Fruit fly (Drosophila melanogaster): ENCODE results near the gene CG2003.
A peak's percentile ranks its signal among the peaks of the same experiment; 100 is the strongest.

The CG2003 gene

dm6 chr3R:31941580-31941979, 36.3 kb upstream of the CG2003 start:
- TF ChIP-seq psq (GFP tag; optimal IDR thresholded peaks at IDR 0.05) (peak; percentile 95), Myc (optimal IDR thresholded peaks at IDR 0.05) (no peak), GATAd (GFP tag; optimal IDR thresholded peaks at IDR 0.05) (peak; percentile 58), foxo (GFP tag; optimal IDR thresholded peaks at IDR 0.05) (peak; percentile 73 to 95), ey (GFP tag; optimal IDR thresholded peaks at IDR 0.05) (peak; percentile 96), br (GFP tag; optimal IDR thresholded peaks at IDR 0.05) (peak; percentile 95), Rel (GFP tag; optimal IDR thresholded peaks at IDR 0.05) (peak; percentile 70), Rel (tag; optimal IDR thresholded peaks at IDR 0.05) (peak; percentile 85), Sp1 (GFP tag; optimal IDR thresholded peaks at IDR 0.05) (peak; percentile 98), pan (optimal IDR thresholded peaks at IDR 0.05) (no peak), lola (GFP tag; optimal IDR thresholded peaks at IDR 0.05) (no peak), CG9705 (GFP tag; optimal IDR thresholded peaks at IDR 0.05) (peak; percentile 92), brk (GFP tag; optimal IDR thresholded peaks at IDR 0.05) (peak; percentile 95), CrebA (GFP tag; optimal IDR thresholded peaks at IDR 0.05; ENCODE audit: borderline replicate concordance) (peak; percentile 94), usp (GFP tag; optimal IDR thresholded peaks at IDR 0.05) (no peak), HLH106 (tag; optimal IDR thresholded peaks at IDR 0.05) (peak; percentile 98), sv (GFP tag; optimal IDR thresholded peaks at IDR 0.05) (peak; percentile 30), CG32264 (GFP tag; optimal IDR thresholded peaks at IDR 0.05) (peak; percentile 88), Jra (GFP tag; optimal IDR thresholded peaks at IDR 0.05) (peak; percentile 90), Dif (GFP tag; optimal IDR thresholded peaks at IDR 0.05; ENCODE audit: partially characterized antibody) (no peak), fru (GFP tag; optimal IDR thresholded peaks at IDR 0.05) (peak; percentile 96), dsf (GFP tag; optimal IDR thresholded peaks at IDR 0.05; ENCODE audit: borderline replicate concordance) (peak; percentile 85), jim (GFP tag; optimal IDR thresholded peaks at IDR 0.05) (no peak), tai (GFP tag; optimal IDR thresholded peaks at IDR 0.05) (peak; percentile 93), N (GFP tag; optimal IDR thresholded peaks at IDR 0.05) (no peak), dmrt93B (GFP tag; optimal IDR thresholded peaks at IDR 0.05) (peak; percentile 87), Abd-B (GFP tag; optimal IDR thresholded peaks at IDR 0.05) (no peak), h (GFP tag; optimal IDR thresholded peaks at IDR 0.05) (peak; percentile 98), OdsH (GFP tag; optimal IDR thresholded peaks at IDR 0.05) (peak; percentile 97), Hr83 (GFP tag; optimal IDR thresholded peaks at IDR 0.05; ENCODE audit: poor library complexity, severe bottlenecking) (no peak), woc (GFP tag; optimal IDR thresholded peaks at IDR 0.05) (peak; percentile 96), Hr78 (GFP tag; optimal IDR thresholded peaks at IDR 0.05) (no peak), Dfd (GFP tag; optimal IDR thresholded peaks at IDR 0.05) (no peak), rgr (GFP tag; optimal IDR thresholded peaks at IDR 0.05) (peak; percentile 96), Mio (GFP tag; optimal IDR thresholded peaks at IDR 0.05) (no peak), Hnf4 (GFP tag; optimal IDR thresholded peaks at IDR 0.05) (peak; percentile 94), sage (GFP tag; optimal IDR thresholded peaks at IDR 0.05) (peak; percentile 96), Vsx2 (GFP tag; optimal IDR thresholded peaks at IDR 0.05; ENCODE audit: partially characterized antibody) (no peak), dl (GFP tag; optimal IDR thresholded peaks at IDR 0.05; ENCODE audit: insufficient read depth in 1 of 2, partially characterized antibody in 2 of 2) (no peak)

- TF ChIP-seq dl (GFP tag; optimal IDR thresholded peaks at IDR 0.05; ENCODE audit: insufficient read depth in 1 of 2, partially characterized antibody in 2 of 2) (no peak), ey (GFP tag; optimal IDR thresholded peaks at IDR 0.05) (peak; percentile 27), h (GFP tag; optimal IDR thresholded peaks at IDR 0.05) (peak; percentile 52), rgr (GFP tag; optimal IDR thresholded peaks at IDR 0.05) (peak; percentile 22), Mio (GFP tag; optimal IDR thresholded peaks at IDR 0.05) (no peak), psq (GFP tag; optimal IDR thresholded peaks at IDR 0.05) (peak; percentile 69), Hr78 (GFP tag; optimal IDR thresholded peaks at IDR 0.05) (no peak), br (GFP tag; optimal IDR thresholded peaks at IDR 0.05) (peak; percentile 24), fru (GFP tag; optimal IDR thresholded peaks at IDR 0.05) (peak; percentile 45), dmrt93B (GFP tag; optimal IDR thresholded peaks at IDR 0.05) (no peak), HLH106 (tag; optimal IDR thresholded peaks at IDR 0.05) (peak; percentile 34), foxo (GFP tag; optimal IDR thresholded peaks at IDR 0.05) (peak in 1 of 2 experiments; percentile 59), woc (GFP tag; optimal IDR thresholded peaks at IDR 0.05) (no peak), sv (GFP tag; optimal IDR thresholded peaks at IDR 0.05) (no peak), Dif (GFP tag; optimal IDR thresholded peaks at IDR 0.05; ENCODE audit: partially characterized antibody) (peak; percentile 44), OdsH (GFP tag; optimal IDR thresholded peaks at IDR 0.05) (peak; percentile 6)
Measured at dm6 chr3R:31943720-31944586, 34.0 kb upstream of the CG2003 start.

Measured in whole organism, wandering third instar larva.